Worm (Caenorhabditis elegans) whole organism, early embryonic: ENCODE data around the gene sod-5.

Experiments
- ama-1 ChIP-seq: fragments of 150-350 bp; optimal IDR thresholded peaks from 2 replicates; lab custom pipeline; 2014
- ceh-13 ChIP-seq: fragments of 200-800 bp; sonication (Bioruptor generic); optimal IDR thresholded peaks from 2 replicates; lab custom pipeline; 2018; ENCODE audit warnings: mild to moderate bottlenecking, missing genetic modification characterization, missing compliant biosample characterization
- hmg-4 ChIP-seq: fragments of 200-800 bp; sonication (Bioruptor generic); optimal IDR thresholded peaks from 2 replicates; lab custom pipeline; 2018; ENCODE audit warnings: mild to moderate bottlenecking, missing genetic modification characterization, missing compliant biosample characterization

ce11 chrII:4372867-4373397 is 44.5 kb upstream of the sod-5 start:
- TF ChIP-seq ama-1 (lab: Kevin White, UChicago) (no peak), ceh-13 (GFP tag; lab: Kevin White, UChicago) (no peak), hmg-4 (GFP tag; lab: Kevin White, UChicago) (no peak)
